Worm (Caenorhabditis elegans) whole organism, L2 larva: ENCODE measurements around the gene chmp-7.

Experiments used
- C34F6.9 ChIP-seq: fragments of 150-350 bp; optimal IDR thresholded peaks from 2 replicates; lab custom pipeline; 2014; ENCODE audit warnings: missing biosample characterization, missing genetic modification characterization
- F13H6.1 ChIP-seq: sonication (generic microtip); optimal IDR thresholded peaks from 2 replicates; lab custom pipeline; 2016; ENCODE audit warnings: missing genetic modification characterization, missing compliant biosample characterization
- R02D3.7 ChIP-seq: fragments of 150-350 bp; optimal IDR thresholded peaks from 2 replicates; lab custom pipeline; 2014; ENCODE audit warnings: missing biosample characterization, missing genetic modification characterization
- ZK546.5 ChIP-seq: sonication (generic microtip); optimal IDR thresholded peaks from 2 replicates; lab custom pipeline; 2017; ENCODE audit warnings: missing biosample characterization, missing genetic modification characterization
- aly-2 ChIP-seq: fragments of 150-350 bp; optimal IDR thresholded peaks from 2 replicates; lab custom pipeline; 2014; ENCODE audit warnings: missing biosample characterization, missing genetic modification characterization
- ama-1 ChIP-seq: fragments of 150-350 bp; optimal IDR thresholded peaks from 2 replicates; lab custom pipeline; 2018; ENCODE audit warnings: inconsistent platforms
- blmp-1 ChIP-seq: sonication (generic microtip); optimal IDR thresholded peaks from 2 replicates; lab custom pipeline; 2017; ENCODE audit warnings: missing genetic modification characterization, mild to moderate bottlenecking, missing compliant biosample characterization, antibody characterized with exemption, moderate library complexity; ENCODE audit not compliant: insufficient read depth
- ceh-16 ChIP-seq: fragments of 150-350 bp; optimal IDR thresholded peaks from 2 replicates; lab custom pipeline; 2014; ENCODE audit warnings: missing biosample characterization, missing genetic modification characterization
- crh-2 ChIP-seq: sonication (generic microtip); optimal IDR thresholded peaks from 2 replicates; lab custom pipeline; 2017; ENCODE audit warnings: missing biosample characterization, missing genetic modification characterization
- egl-27 ChIP-seq: sonication (generic microtip); optimal IDR thresholded peaks from 3 replicates; lab custom pipeline; 2017; ENCODE audit warnings: missing biosample characterization, missing genetic modification reagents, missing genetic modification characterization
- elt-3 ChIP-seq: sonication (generic microtip); optimal IDR thresholded peaks from 2 replicates; lab custom pipeline; 2017; ENCODE audit warnings: missing biosample characterization, missing genetic modification characterization
- fos-1 ChIP-seq: fragments of 150-350 bp; optimal IDR thresholded peaks from 2 replicates; lab custom pipeline; 2014; ENCODE audit warnings: missing biosample characterization, missing genetic modification characterization
- gmeb-1 ChIP-seq: fragments of 150-350 bp; optimal IDR thresholded peaks from 2 replicates; lab custom pipeline; 2014; ENCODE audit warnings: missing biosample characterization, missing genetic modification characterization
- lin-11 ChIP-seq: fragments of 150-350 bp; sonication (generic microtip); optimal IDR thresholded peaks from 2 replicates; lab custom pipeline; 2014; ENCODE audit warnings: missing biosample characterization, missing genetic modification characterization, inconsistent platforms, mixed read lengths
- lin-13 ChIP-seq: fragments of 150-350 bp; optimal IDR thresholded peaks from 2 replicates; lab custom pipeline; 2014; ENCODE audit warnings: missing biosample characterization, missing genetic modification reagents, missing genetic modification characterization
- lin-39 ChIP-seq: fragments of 150-350 bp; optimal IDR thresholded peaks from 2 replicates; lab custom pipeline; 2014; ENCODE audit warnings: missing biosample characterization, missing genetic modification reagents, missing genetic modification characterization
- lsy-2 ChIP-seq, 2 experiments: fragments of 150-350 bp in 1 of 2; sonication (generic microtip) in 1 of 2; optimal IDR thresholded peaks; 2 replicates each; lab custom pipeline; 2014 to 2017; ENCODE audit warnings: missing biosample characterization in 2 of 2, missing genetic modification characterization in 2 of 2
- mab-5 ChIP-seq: fragments of 150-350 bp; optimal IDR thresholded peaks from 2 replicates; lab custom pipeline; 2014; ENCODE audit warnings: missing biosample characterization, missing genetic modification characterization
- mbf-1 ChIP-seq: sonication (generic microtip); optimal IDR thresholded peaks from 2 replicates; lab custom pipeline; 2017; ENCODE audit warnings: missing biosample characterization, missing genetic modification characterization
- mdl-1 ChIP-seq, 2 experiments: fragments of 150-350 bp in 1 of 2; sonication (generic microtip) in 1 of 2; optimal IDR thresholded peaks; 2 replicates each; lab custom pipeline; 2017; ENCODE audit warnings: missing biosample characterization in 2 of 2, missing genetic modification characterization in 2 of 2
- nhr-129 ChIP-seq: fragments of 150-350 bp; optimal IDR thresholded peaks from 2 replicates; lab custom pipeline; 2014; ENCODE audit warnings: missing biosample characterization, missing genetic modification characterization
- nhr-21 ChIP-seq: fragments of 150-350 bp; optimal IDR thresholded peaks from 2 replicates; lab custom pipeline; 2014; ENCODE audit warnings: missing biosample characterization, missing genetic modification characterization
- nhr-23 ChIP-seq: fragments of 150-350 bp; optimal IDR thresholded peaks from 2 replicates; lab custom pipeline; 2014; ENCODE audit warnings: missing biosample characterization, missing genetic modification reagents, missing genetic modification characterization
- nhr-25 ChIP-seq: fragments of 150-350 bp; sonication (generic microtip); optimal IDR thresholded peaks from 3 replicates; lab custom pipeline; 2014; ENCODE audit warnings: missing biosample characterization, missing genetic modification characterization
- nhr-6 ChIP-seq: fragments of 150-350 bp; optimal IDR thresholded peaks from 2 replicates; lab custom pipeline; 2014; ENCODE audit warnings: missing biosample characterization, missing genetic modification characterization
- nhr-77 ChIP-seq: fragments of 150-350 bp; optimal IDR thresholded peaks from 2 replicates; lab custom pipeline; 2014; ENCODE audit warnings: missing biosample characterization, missing genetic modification characterization
- peb-1 ChIP-seq: fragments of 150-350 bp; optimal IDR thresholded peaks from 2 replicates; lab custom pipeline; 2014; ENCODE audit warnings: missing biosample characterization, missing genetic modification characterization
- sem-4 ChIP-seq: fragments of 150-350 bp; optimal IDR thresholded peaks from 2 replicates; lab custom pipeline; 2014; ENCODE audit warnings: missing biosample characterization, missing genetic modification reagents, missing genetic modification characterization
- sma-3 ChIP-seq: sonication (generic microtip); optimal IDR thresholded peaks from 2 replicates; lab custom pipeline; 2016; ENCODE audit warnings: missing genetic modification reagents, missing genetic modification characterization, missing compliant biosample characterization
- sma-9 ChIP-seq, 2 experiments: fragments of 150-350 bp in 1 of 2; sonication (generic microtip) in 1 of 2; optimal IDR thresholded peaks; 2 replicates each; lab custom pipeline; 2014 to 2016; ENCODE audit warnings: missing genetic modification characterization in 2 of 2, mild to moderate bottlenecking in 1 of 2, missing biosample characterization in 1 of 2, missing compliant biosample characterization in 1 of 2, missing genetic modification reagents in 1 of 2, moderate library complexity in 1 of 2
- unc-39 ChIP-seq: fragments of 150-350 bp; optimal IDR thresholded peaks from 2 replicates; lab custom pipeline; 2014; ENCODE audit warnings: missing biosample characterization, missing genetic modification characterization
- unc-55 ChIP-seq: fragments of 150-350 bp; sonication (generic microtip); optimal IDR thresholded peaks from 3 replicates; lab custom pipeline; 2014; ENCODE audit warnings: missing biosample characterization, missing genetic modification reagents, missing genetic modification characterization
- zag-1 ChIP-seq: fragments of 150-350 bp; optimal IDR thresholded peaks from 2 replicates; lab custom pipeline; 2014; ENCODE audit warnings: missing biosample characterization, missing genetic modification characterization
- ztf-1 ChIP-seq: fragments of 200-800 bp; sonication (Bioruptor generic); conservative IDR thresholded peaks from 2 replicates; pipeline ENCODE4 v1.3.6; 2022; ENCODE audit warnings: missing genetic modification characterization, missing compliant biosample characterization
- ztf-4 ChIP-seq: fragments of 150-350 bp; optimal IDR thresholded peaks from 2 replicates; lab custom pipeline; 2014; ENCODE audit warnings: missing biosample characterization, missing genetic modification characterization

The chmp-7 gene

ce11 chrII:9042059-9042458 lies 12.7 kb upstream of the chmp-7 start:
- TF ChIP-seq fos-1 (tag; lab: Kevin White, UChicago): peak; percentile 71
- TF ChIP-seq ZK546.5: no peak
- TF ChIP-seq, all 48 proteins: peak for 1

- TF ChIP-seq lsy-2 (tag; optimal IDR thresholded peaks at IDR 0.05; lab: Kevin White, UChicago): no peak
- TF ChIP-seq gmeb-1 (tag; lab: Kevin White, UChicago): no peak
- no peak for TF ChIP-seq peb-1 (tag; lab: Kevin White, UChicago)
- TF ChIP-seq elt-3 (tag; lab: Kevin White, UChicago): no peak
- no peak for TF ChIP-seq nhr-25 (tag; lab: Kevin White, UChicago)
- TF ChIP-seq unc-55 (GFP tag; lab: Kevin White, UChicago): no peak
- no peak for TF ChIP-seq unc-39 (tag; lab: Kevin White, UChicago)
- TF ChIP-seq lin-39 (tag; lab: Kevin White, UChicago): no peak
- no peak for TF ChIP-seq lin-13 (GFP tag; lab: Kevin White, UChicago)
- TF ChIP-seq nhr-23 (tag; lab: Kevin White, UChicago): no peak
- no peak for TF ChIP-seq ceh-16
- TF ChIP-seq nhr-21: no peak
Observed at ce11 chrII:9053564-9053963, 1.2 kb upstream of the chmp-7 start, which contains the start of gene T24B8.7. TSS of gene T24B8.7 (minus strand) at chrII:9053664.

ce11 chrII:9056215-9056819 lies 1.5 kb downstream of the chmp-7 start:
- no peak for TF ChIP-seq F13H6.1
- TF ChIP-seq aly-2: no peak
- TF ChIP-seq R02D3.7 (tag; lab: Kevin White, UChicago): no peak
- TF ChIP-seq ztf-1: no peak
- no peak for TF ChIP-seq peb-1 (tag; lab: Kevin White, UChicago)
- no peak for TF ChIP-seq fos-1 (tag; lab: Kevin White, UChicago)
- no peak for TF ChIP-seq zag-1 (tag; lab: Kevin White, UChicago)
- TF ChIP-seq gmeb-1 (tag; lab: Kevin White, UChicago): no peak
- TF ChIP-seq blmp-1: no peak

ce11 chrII:9057035-9057668 lies 2.4 kb downstream of the chmp-7 start, which contains the start of gene rpl-32:
TSS of gene rpl-32 (minus strand) at chrII:9057085.
- TF ChIP-seq nhr-6 (tag; lab: Kevin White, UChicago) (peak; percentile 26), lin-39 (tag; lab: Kevin White, UChicago) (no peak), nhr-21 (peak; percentile 46), ama-1 (lab: Kevin White, UChicago) (peak; percentile 33), fos-1 (tag; lab: Kevin White, UChicago) (peak; percentile 82), ceh-16 (peak; percentile 8), sma-9 (GFP tag; optimal IDR thresholded peaks at IDR 0.05; lab: Kevin White, UChicago) (peak; percentile 74), sma-9 (tag; optimal IDR thresholded peaks at IDR 0.05; lab: Kevin White, UChicago) (no peak), C34F6.9 (tag; lab: Kevin White, UChicago) (peak; percentile 91), sem-4 (peak; percentile 67), nhr-25 (tag; lab: Kevin White, UChicago) (peak; percentile 72), unc-55 (GFP tag; lab: Kevin White, UChicago) (peak; percentile 91), crh-2 (tag; lab: Kevin White, UChicago) (peak; percentile 92), egl-27 (tag; lab: Kevin White, UChicago) (no peak), sma-3 (GFP tag; lab: Kevin White, UChicago) (peak; percentile 73), mab-5 (tag; lab: Kevin White, UChicago) (no peak), nhr-77 (tag; lab: Kevin White, UChicago) (no peak), nhr-129 (tag; lab: Kevin White, UChicago) (peak; percentile 90), lin-13 (GFP tag; lab: Kevin White, UChicago) (peak; percentile 78), zag-1 (tag; lab: Kevin White, UChicago) (peak; percentile 34), nhr-23 (tag; lab: Kevin White, UChicago) (no peak), blmp-1 (peak; percentile 56), ztf-4 (peak; percentile 64), lin-11 (tag; lab: Kevin White, UChicago) (peak; percentile 86), ztf-1 (no peak), F13H6.1 (peak; percentile 63), aly-2 (no peak), gmeb-1 (tag; lab: Kevin White, UChicago) (peak; percentile 69), mbf-1 (tag; lab: Kevin White, UChicago) (no peak), mdl-1 (tag; optimal IDR thresholded peaks at IDR 0.05; lab: Kevin White, UChicago) (no peak), lsy-2 (tag; optimal IDR thresholded peaks at IDR 0.05; lab: Kevin White, UChicago) (peak; percentile 43 to 89)
